Worm (Caenorhabditis elegans) whole organism, L4/young adult: ENCODE data around the gene far-4.

Experiments
- W03F9.2 ChIP-seq: fragments of 150-350 bp; optimal IDR thresholded peaks from 2 replicates; lab custom pipeline; 2014; ENCODE audit warnings: missing biosample characterization, missing genetic modification characterization
- dao-5 ChIP-seq: sonication (generic microtip); optimal IDR thresholded peaks from 2 replicates; lab custom pipeline; 2016; ENCODE audit warnings: missing genotype, missing genetic modification characterization, moderate library complexity, missing compliant biosample characterization
- him-1 ChIP-seq: sonication (generic microtip); optimal IDR thresholded peaks from 2 replicates; lab custom pipeline; 2016; ENCODE audit warnings: missing genotype, missing genetic modification reagents, missing genetic modification characterization, missing compliant biosample characterization

ce11 chrV:12952287-12952686 lies 47.2 kb downstream of the far-4 start, which contains the start of gene pqn-68:
- TF ChIP-seq W03F9.2 (tag; lab: Kevin White, UChicago): no peak
- no peak for TF ChIP-seq him-1 (tag; lab: Kevin White, UChicago)
- no peak for TF ChIP-seq dao-5 (tag; lab: Kevin White, UChicago)
